Fruit fly (Drosophila melanogaster) whole organism, embryonic: ENCODE data around the gene Lip3.
A peak's percentile ranks its signal among the peaks of the same experiment; 100 is the strongest.

Experiments
- CG10959 ChIP-seq: fragments of 200-800 bp; sonication (Bioruptor generic); IDR thresholded peaks from 2 replicates; pipeline ENCODE4 v1.3.6; 2022; ENCODE audit warnings: missing biosample characterization, missing genetic modification characterization
- CG13123 ChIP-seq: fragments of 200-800 bp; sonication (Bioruptor generic); optimal IDR thresholded peaks from 2 replicates; lab custom pipeline; 2016; ENCODE audit warnings: missing biosample characterization, missing genetic modification characterization
- CG1603 ChIP-seq: fragments of 200-800 bp; sonication (Bioruptor generic); optimal IDR thresholded peaks from 2 replicates; lab custom pipeline; 2019; ENCODE audit warnings: missing biosample characterization, mild to moderate bottlenecking, missing genetic modification characterization, moderate library complexity
- CG17186 ChIP-seq: fragments of 200-800 bp; sonication (Bioruptor generic); optimal IDR thresholded peaks from 3 replicates; lab custom pipeline; 2017; ENCODE audit warnings: missing biosample characterization, missing genetic modification reagents, missing genetic modification characterization
- CG2199 ChIP-seq: fragments of 200-800 bp; sonication (Bioruptor generic); IDR thresholded peaks from 3 replicates; pipeline ENCODE4 v1.3.6; 2022; ENCODE audit warnings: missing biosample characterization, missing genetic modification characterization
- CG2202 ChIP-seq: fragments of 200-800 bp; sonication (Bioruptor generic); optimal IDR thresholded peaks from 2 replicates; lab custom pipeline; 2018; ENCODE audit warnings: missing biosample characterization, mild to moderate bottlenecking, missing genetic modification characterization
- CG32767 ChIP-seq: fragments of 200-800 bp; sonication (Bioruptor generic); IDR thresholded peaks from 2 replicates; pipeline ENCODE4 v1.3.6; 2022; ENCODE audit warnings: missing biosample characterization, missing genetic modification characterization
- CG34224 ChIP-seq: fragments of 200-800 bp; sonication (Bioruptor generic); IDR thresholded peaks from 3 replicates; pipeline ENCODE4 v1.3.6; 2022; ENCODE audit warnings: missing biosample characterization, missing genetic modification characterization; ENCODE audit not compliant: partially characterized antibody
- CG42726 ChIP-seq: fragments of 200-800 bp; sonication (Bioruptor generic); IDR thresholded peaks from 2 replicates; pipeline ENCODE4 v1.3.6; 2022; ENCODE audit warnings: missing biosample characterization, missing genetic modification characterization; ENCODE audit not compliant: partially characterized antibody
- CG4282 ChIP-seq: fragments of 200-800 bp; sonication (Bioruptor generic); optimal IDR thresholded peaks from 2 replicates; lab custom pipeline; 2016; ENCODE audit warnings: missing biosample characterization, missing genetic modification characterization
- CG6654 ChIP-seq: fragments of 200-800 bp; sonication (Bioruptor generic); optimal IDR thresholded peaks from 2 replicates; lab custom pipeline; 2017; ENCODE audit warnings: missing biosample characterization, mild to moderate bottlenecking, missing genetic modification characterization
- CG8281 ChIP-seq: fragments of 200-800 bp; sonication (Bioruptor generic); optimal IDR thresholded peaks from 2 replicates; lab custom pipeline; 2018; ENCODE audit warnings: missing biosample characterization, mild to moderate bottlenecking, missing genetic modification characterization, moderate library complexity
- CG9797 ChIP-seq: fragments of 200-800 bp; sonication (Bioruptor generic); optimal IDR thresholded peaks from 3 replicates; lab custom pipeline; 2018; ENCODE audit warnings: missing biosample characterization, mild to moderate bottlenecking, missing genetic modification characterization
- CkIIα-i1 ChIP-seq: fragments of 200-800 bp; sonication (Bioruptor generic); IDR thresholded peaks from 2 replicates; pipeline ENCODE4 v1.3.6; 2022; ENCODE audit warnings: missing biosample characterization, missing genetic modification characterization
- Dll ChIP-seq: fragments of 200-800 bp; sonication (Bioruptor generic); IDR thresholded peaks from 4 replicates; pipeline ENCODE4 v1.3.6; 2022; ENCODE audit warnings: missing biosample characterization, missing genetic modification characterization; ENCODE audit not compliant: partially characterized antibody
- Hand ChIP-seq: fragments of 200-800 bp; sonication (Bioruptor generic); optimal IDR thresholded peaks from 2 replicates; lab custom pipeline; 2017; ENCODE audit warnings: mild to moderate bottlenecking, missing biosample characterization, missing genetic modification reagents, missing genetic modification characterization
- Hmx ChIP-seq: fragments of 200-800 bp; sonication (Bioruptor generic); optimal IDR thresholded peaks from 2 replicates; lab custom pipeline; 2016; ENCODE audit warnings: missing biosample characterization, missing genetic modification characterization
- MBD-R2 ChIP-seq: fragments of 200-800 bp; sonication (Bioruptor generic); IDR thresholded peaks from 2 replicates; pipeline ENCODE4 v1.3.6; 2022; ENCODE audit warnings: missing biosample characterization, missing genetic modification characterization
- NFAT ChIP-seq: fragments of 200-800 bp; sonication (Bioruptor generic); IDR thresholded peaks from 2 replicates; pipeline ENCODE4 v1.3.6; 2022; ENCODE audit warnings: missing biosample characterization, missing genetic modification characterization
- Neu2 ChIP-seq: fragments of 200-800 bp; sonication (Bioruptor generic); optimal IDR thresholded peaks from 3 replicates; lab custom pipeline; 2016; ENCODE audit warnings: missing biosample characterization, missing genetic modification characterization, borderline replicate concordance
- Opbp ChIP-seq: fragments of 200-800 bp; sonication (Bioruptor generic); IDR thresholded peaks from 3 replicates; pipeline ENCODE4 v1.3.6; 2022; ENCODE audit warnings: missing biosample characterization, missing genetic modification characterization; ENCODE audit not compliant: partially characterized antibody
- Optix ChIP-seq: fragments of 200-800 bp; sonication (Bioruptor generic); IDR thresholded peaks from 3 replicates; pipeline ENCODE4 v1.3.6; 2022; ENCODE audit warnings: missing biosample characterization, missing genetic modification characterization
- Sin3A ChIP-seq: fragments of >200 bp; optimal IDR thresholded peaks from 2 replicates; lab custom pipeline; 2018
- Sox100B ChIP-seq: fragments of 200-800 bp; sonication (Bioruptor generic); optimal IDR thresholded peaks from 3 replicates; lab custom pipeline; 2018; ENCODE audit warnings: missing biosample characterization, mild to moderate bottlenecking, missing genetic modification characterization
- Vsx1 ChIP-seq: fragments of 200-800 bp; sonication (Bioruptor generic); optimal IDR thresholded peaks from 2 replicates; lab custom pipeline; 2017; ENCODE audit warnings: missing biosample characterization, mild to moderate bottlenecking, missing genetic modification characterization, missing genetic modification reagents
- cad ChIP-seq: fragments of >200 bp; optimal IDR thresholded peaks from 2 replicates; lab custom pipeline; 2017; ENCODE audit warnings: missing biosample characterization, missing genetic modification characterization
- cato ChIP-seq: fragments of 200-800 bp; sonication (Bioruptor generic); optimal IDR thresholded peaks from 2 replicates; lab custom pipeline; 2016; ENCODE audit warnings: missing biosample characterization, missing genetic modification characterization, borderline replicate concordance
- crol ChIP-seq: fragments of 200-800 bp; sonication (Bioruptor generic); IDR thresholded peaks from 2 replicates; pipeline ENCODE4 v1.3.6; 2022; ENCODE audit warnings: missing biosample characterization, missing genetic modification characterization
- disco-r ChIP-seq: fragments of 200-800 bp; sonication (Bioruptor generic); optimal IDR thresholded peaks from 2 replicates; lab custom pipeline; 2016; ENCODE audit warnings: missing biosample characterization, missing genetic modification characterization
- dmrt11E ChIP-seq: fragments of 200-800 bp; sonication (Bioruptor generic); optimal IDR thresholded peaks from 3 replicates; lab custom pipeline; 2018; ENCODE audit warnings: missing biosample characterization, mild to moderate bottlenecking, missing genetic modification characterization, moderate library complexity
- dmrt99B ChIP-seq: fragments of 200-800 bp; sonication (Bioruptor generic); optimal IDR thresholded peaks from 2 replicates; lab custom pipeline; 2018; ENCODE audit warnings: missing biosample characterization, mild to moderate bottlenecking, missing genetic modification characterization, moderate library complexity
- gt ChIP-seq: fragments of 200-800 bp; sonication (Bioruptor generic); IDR thresholded peaks from 2 replicates; pipeline ENCODE4 v1.3.6; 2022; ENCODE audit warnings: missing biosample characterization, missing genetic modification characterization
- hb ChIP-seq: fragments of 200-800 bp; sonication (Bioruptor generic); IDR thresholded peaks from 3 replicates; pipeline ENCODE4 v1.3.6; 2022; ENCODE audit warnings: missing biosample characterization, missing genetic modification characterization; ENCODE audit not compliant: partially characterized antibody
- kah ChIP-seq: fragments of 200-800 bp; sonication (Bioruptor generic); optimal IDR thresholded peaks from 2 replicates; lab custom pipeline; 2018; ENCODE audit warnings: missing biosample characterization, mild to moderate bottlenecking, missing genetic modification characterization
- nau ChIP-seq: fragments of 200-800 bp; sonication (Bioruptor generic); optimal IDR thresholded peaks from 3 replicates; lab custom pipeline; 2017; ENCODE audit warnings: missing biosample characterization, mild to moderate bottlenecking, missing genetic modification characterization, missing genetic modification reagents
- nerfin-2 ChIP-seq: fragments of 200-800 bp; sonication (Bioruptor generic); IDR thresholded peaks from 2 replicates; pipeline ENCODE4 v1.3.6; 2022; ENCODE audit warnings: missing biosample characterization, missing genetic modification characterization; ENCODE audit not compliant: partially characterized antibody
- pnt ChIP-seq: fragments of 200-800 bp; sonication (Bioruptor generic); optimal IDR thresholded peaks from 3 replicates; lab custom pipeline; 2016; ENCODE audit warnings: missing biosample characterization, missing genetic modification characterization
- repo ChIP-seq: fragments of 200-800 bp; sonication (Bioruptor generic); optimal IDR thresholded peaks from 2 replicates; lab custom pipeline; 2016; ENCODE audit warnings: missing biosample characterization, missing genetic modification characterization
- slou ChIP-seq: fragments of 200-800 bp; sonication (Bioruptor generic); optimal IDR thresholded peaks from 3 replicates; lab custom pipeline; 2016; ENCODE audit warnings: missing biosample characterization, missing genetic modification characterization
- stc ChIP-seq: fragments of 200-800 bp; sonication (Bioruptor generic); IDR thresholded peaks from 2 replicates; pipeline ENCODE4 v1.3.6; 2022; ENCODE audit warnings: missing biosample characterization, missing genetic modification characterization
- tgo ChIP-seq: fragments of 200-800 bp; sonication (Bioruptor generic); IDR thresholded peaks from 3 replicates; pipeline ENCODE4 v1.3.6; 2022; ENCODE audit warnings: missing biosample characterization, missing genetic modification characterization

The Lip3 gene

DNA sequence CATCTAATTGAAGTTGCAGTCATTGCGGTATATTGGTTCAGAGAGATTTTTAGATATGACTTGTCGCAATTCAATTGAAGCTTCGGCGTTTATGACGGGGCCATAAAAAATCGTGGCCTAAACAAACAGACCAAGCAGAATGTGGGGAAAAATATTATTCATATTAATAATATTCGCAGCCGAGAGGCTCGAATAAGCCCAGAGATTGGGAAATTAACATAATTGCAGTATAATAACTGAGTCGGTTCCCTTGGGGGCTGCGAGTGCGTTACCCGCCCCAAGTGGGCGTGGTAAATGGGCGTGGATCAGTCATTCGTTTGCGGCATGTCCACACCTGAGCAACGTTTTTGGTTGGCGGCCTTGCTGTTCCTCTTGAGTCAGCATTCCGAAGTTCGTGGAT is 48.3 kb upstream of the Lip3 start, which contains the start of gene Ir87a:
Gene Ir87a, plus strand, starts transcription at position 301 of the 400 bp plus-strand sequence.
- TF ChIP-seq MBD-R2 (GFP tag; lab: Robert Waterston, UW) (no peak), CG13123 (GFP tag; lab: Kevin White, UChicago) (no peak), cato (GFP tag; lab: Kevin White, UChicago) (no peak), CG4282 (no peak), CG2199 (GFP tag; lab: Robert Waterston, UW) (no peak), tgo (GFP tag; lab: Robert Waterston, UW) (no peak), CG10959 (GFP tag; lab: Robert Waterston, UW) (no peak), Opbp (GFP tag; lab: Robert Waterston, UW) (no peak), CG17186 (GFP tag; lab: Kevin White, UChicago) (no peak), CG2202 (tag; lab: Kevin White, UChicago) (no peak), Sox100B (GFP tag; lab: Kevin White, UChicago) (no peak), slou (GFP tag; lab: Kevin White, UChicago) (no peak), Optix (GFP tag; lab: Robert Waterston, UW) (no peak), Hmx (GFP tag; lab: Kevin White, UChicago) (no peak), NFAT (no peak), CG34224 (GFP tag; lab: Robert Waterston, UW) (no peak), Dll (GFP tag; lab: Robert Waterston, UW) (no peak)

DNA sequence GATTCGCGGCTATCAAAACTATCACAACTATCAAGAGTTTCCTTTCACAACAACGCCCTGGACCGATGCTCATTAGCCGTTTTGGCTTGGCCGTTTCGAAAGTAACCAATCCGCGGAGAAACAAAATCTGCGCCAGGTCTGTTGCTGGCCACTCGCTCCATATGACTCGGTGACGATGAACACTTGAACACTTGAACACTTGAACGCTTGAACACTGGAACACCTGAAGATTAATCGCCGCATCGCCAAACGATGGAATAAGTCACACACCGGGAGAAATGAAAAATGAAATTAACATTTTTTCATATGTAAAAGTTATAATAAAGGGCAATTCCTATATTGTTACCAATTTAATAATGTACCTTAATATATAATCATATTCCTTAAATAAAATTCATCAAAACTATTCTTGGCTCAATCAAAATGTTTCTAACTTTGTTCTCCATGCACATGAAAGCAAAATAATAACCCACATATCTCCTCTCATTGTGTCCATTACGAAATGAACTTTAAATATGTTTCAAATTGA is 45.4 kb upstream of the Lip3 start:
- TF ChIP-seq CG8281 (tag; lab: Kevin White, UChicago) (peak; percentile 92), disco-r (no peak), repo (GFP tag; lab: Kevin White, UChicago) (no peak), gt (no peak), kah (GFP tag; lab: Kevin White, UChicago) (no peak), CkIIα-i1 (GFP tag; lab: Robert Waterston, UW) (no peak), crol (no peak), CG1603 (tag; lab: Kevin White, UChicago) (no peak), Hand (GFP tag; lab: Kevin White, UChicago) (no peak)

- TF ChIP-seq CG4282 (no peak), cad (no peak), hb (no peak), CG42726 (GFP tag; lab: Robert Waterston, UW) (no peak), pnt (GFP tag; lab: Kevin White, UChicago) (no peak), CG6654 (GFP tag; lab: Kevin White, UChicago) (no peak), stc (GFP tag; lab: Robert Waterston, UW) (no peak), Neu2 (no peak), nerfin-2 (no peak), CG9797 (GFP tag; lab: Kevin White, UChicago) (no peak), cato (GFP tag; lab: Kevin White, UChicago) (no peak), Sin3A (lab: Kevin White, UChicago) (no peak), dmrt99B (no peak), Vsx1 (GFP tag; lab: Kevin White, UChicago) (no peak), nau (no peak), dmrt11E (tag; lab: Kevin White, UChicago) (no peak), CG32767 (GFP tag; lab: Robert Waterston, UW) (no peak)
Measured at dm6 chr3R:13415186-13415585, 43.5 kb upstream of the Lip3 start, which contains the start of gene yellow-e. TSS of gene yellow-e (minus strand) at chr3R:13415286.
